Worm (Caenorhabditis elegans): Measurements from ENCODE around the gene dat-1.

dat-1 gene

DNA sequence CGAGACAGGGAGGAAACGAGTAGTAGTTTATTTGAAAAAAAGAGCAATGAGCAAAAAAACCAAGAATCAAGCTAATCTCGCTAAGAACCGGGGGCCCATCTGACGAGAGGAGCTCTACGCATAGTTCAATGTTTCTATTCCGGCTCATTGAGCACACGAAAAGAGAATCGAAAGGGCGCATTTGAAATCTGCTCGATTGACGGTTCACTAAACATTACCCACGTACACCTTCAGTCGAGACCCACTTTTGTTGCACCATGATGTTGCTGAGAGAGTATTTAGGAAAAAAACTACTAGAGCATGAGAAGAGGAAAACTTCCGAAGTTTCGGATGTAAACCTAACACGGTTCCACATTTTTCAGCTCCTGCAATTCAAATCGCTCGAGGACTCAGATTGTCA, 17.8 kb upstream of the dat-1 start:
- no peak for TF ChIP-seq ZK546.5 (tag; optimal IDR thresholded peaks at IDR 0.05)
- no peak for TF ChIP-seq Y75B8A.6 (GFP tag; IDR thresholded peaks at IDR 0.05)
- no peak for TF ChIP-seq madf-9 (GFP tag; conservative IDR thresholded peaks at IDR 0.05)
- TF ChIP-seq lin-39 (tag; optimal IDR thresholded peaks at IDR 0.05), result no peak
- TF ChIP-seq jun-1 (tag; optimal IDR thresholded peaks at IDR 0.05), result no peak
- TF ChIP-seq ZK337.2 (GFP tag; IDR thresholded peaks at IDR 0.05), result no peak
- TF ChIP-seq egl-27 (tag; optimal IDR thresholded peaks at IDR 0.05), result no peak
- no peak for TF ChIP-seq tag-97 (GFP tag; IDR thresholded peaks at IDR 0.05)
- no peak for TF ChIP-seq snpc-4 (tag; optimal IDR thresholded peaks at IDR 0.05)
- TF ChIP-seq Y105C5A.15 (GFP tag; IDR thresholded peaks at IDR 0.05), result no peak
- no peak for TF ChIP-seq mep-1 (tag; optimal IDR thresholded peaks at IDR 0.05)
- TF ChIP-seq madf-5 (GFP tag; IDR thresholded peaks at IDR 0.05), result no peak
- no peak for TF ChIP-seq hmg-1.1 (GFP tag; IDR thresholded peaks at IDR 0.05)
- TF ChIP-seq lim-7 (GFP tag; IDR thresholded peaks at IDR 0.05), result no peak

DNA sequence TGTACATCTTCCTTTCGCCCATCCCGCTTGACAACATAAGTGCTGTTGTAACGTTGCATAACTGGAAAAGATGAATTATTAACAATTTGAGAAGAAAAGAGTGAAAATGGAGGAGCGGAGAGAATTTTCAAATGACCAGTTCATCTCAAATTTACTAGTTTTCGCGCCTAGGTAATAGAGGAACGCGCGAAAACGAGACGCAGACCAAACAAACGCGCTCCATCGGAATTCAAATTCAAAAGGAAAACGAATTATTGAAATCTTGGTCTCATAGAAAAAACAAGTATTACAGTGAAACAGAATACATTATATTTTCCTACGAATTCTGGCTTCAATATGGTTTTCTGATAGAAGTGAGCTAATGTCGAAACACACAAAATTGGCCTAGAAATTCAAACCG, 14.6 kb upstream of the dat-1 start:
- TF ChIP-seq dpl-1 (GFP tag; optimal IDR thresholded peaks at IDR 0.05) (peak; percentile 87), F49E8.2 (tag; optimal IDR thresholded peaks at IDR 0.05; ENCODE audit: borderline replicate concordance) (no peak), vab-7 (GFP tag; IDR thresholded peaks at IDR 0.05) (no peak), mes-2 (tag; optimal IDR thresholded peaks at IDR 0.05; ENCODE audit: poor library complexity, severe bottlenecking) (peak; percentile 39), ztf-11 (tag; optimal IDR thresholded peaks at IDR 0.05) (no peak), unc-130 (GFP tag; optimal IDR thresholded peaks at IDR 0.05) (no peak), zip-11 (GFP tag; IDR thresholded peaks at IDR 0.05) (no peak), lsy-2 (tag; optimal IDR thresholded peaks at IDR 0.05) (peak in 1 of 2 experiments; percentile 66), daf-16 (GFP tag; optimal IDR thresholded peaks at IDR 0.05) (no peak), daf-16 (tag; optimal IDR thresholded peaks at IDR 0.05) (peak; percentile 23), unc-62 (GFP tag; optimal IDR thresholded peaks at IDR 0.05 in 1 of 2) (peak in 1 of 2 experiments; percentile 41), unc-62 (tag; optimal IDR thresholded peaks at IDR 0.05) (no peak), ceh-20 (GFP tag; IDR thresholded peaks at IDR 0.05) (no peak), ctbp-1 (GFP tag; IDR thresholded peaks at IDR 0.05) (no peak), sdz-12 (GFP tag; optimal IDR thresholded peaks at IDR 0.05) (no peak), duxl-1 (tag; optimal IDR thresholded peaks at IDR 0.05; ENCODE audit: poor library complexity) (no peak), mep-1 (tag; optimal IDR thresholded peaks at IDR 0.05) (peak; percentile 41), lin-39 (tag; optimal IDR thresholded peaks at IDR 0.05) (no peak), lin-38 (GFP tag; IDR thresholded peaks at IDR 0.05) (peak; percentile 76), zag-1 (tag; optimal IDR thresholded peaks at IDR 0.05) (no peak), mxl-3 (GFP tag; optimal IDR thresholded peaks at IDR 0.05) (no peak), Y105C5A.15 (GFP tag; IDR thresholded peaks at IDR 0.05) (no peak), lim-7 (GFP tag; IDR thresholded peaks at IDR 0.05) (no peak), cey-2 (tag; optimal IDR thresholded peaks at IDR 0.05; ENCODE audit: borderline replicate concordance, insufficient read depth) (no peak), egl-43 (GFP tag; IDR thresholded peaks at IDR 0.05) (no peak), T20F7.1 (GFP tag; optimal IDR thresholded peaks at IDR 0.05) (no peak), dmd-8 (GFP tag; IDR thresholded peaks at IDR 0.05) (no peak), dve-1 (tag; optimal IDR thresholded peaks at IDR 0.05; ENCODE audit: insufficient read depth) (peak; percentile 4), hlh-30 (tag; optimal IDR thresholded peaks at IDR 0.05; ENCODE audit: insufficient read depth) (peak; percentile 35), snpc-1.2 (GFP tag; IDR thresholded peaks at IDR 0.05) (no peak), hlh-11 (tag; optimal IDR thresholded peaks at IDR 0.05) (peak; percentile 30), hmg-1.1 (GFP tag; IDR thresholded peaks at IDR 0.05) (no peak)
